Worm (Caenorhabditis elegans): ENCODE measurements around the gene W06A7.4.

The W06A7.4 gene

ce11 chrV:14855626-14856025 is 31.4 kb downstream of the W06A7.4 start (continued):
- peak; percentile 87 for TF ChIP-seq B0261.1 (tag; optimal IDR thresholded peaks at IDR 0.05)
- TF ChIP-seq madf-3 (GFP tag; IDR thresholded peaks at IDR 0.05), result 0 out of 2 replicates have a peak, but pooled peaks have one; percentile 78
- TF ChIP-seq snpc-3.4 (tag; optimal IDR thresholded peaks at IDR 0.05), result peak; percentile 79
- TF ChIP-seq ceh-58 (GFP tag; IDR thresholded peaks at IDR 0.05), result 0 out of 2 replicates have a peak, but pooled peaks have one; percentile 57
- no peak for TF ChIP-seq lag-1 (GFP tag; IDR thresholded peaks at IDR 0.05)
- TF ChIP-seq nhr-27 (tag; optimal IDR thresholded peaks at IDR 0.05), result peak; percentile 44
- TF ChIP-seq F23B12.7 (tag; optimal IDR thresholded peaks at IDR 0.05; ENCODE audit: insufficient read depth), result no peak
- TF ChIP-seq snpc-1.1 (tag; optimal IDR thresholded peaks at IDR 0.05; ENCODE audit: insufficient read depth), result peak; percentile 88
- peak; percentile 67 for TF ChIP-seq nhr-90 (tag; optimal IDR thresholded peaks at IDR 0.05)
- 0 out of 2 replicates have a peak, but pooled peaks have one; percentile 46 for TF ChIP-seq F39B2.1 (GFP tag; IDR thresholded peaks at IDR 0.05)
- peak; percentile 73 for TF ChIP-seq die-1 (tag; optimal IDR thresholded peaks at IDR 0.05)
- TF ChIP-seq ceh-91 (GFP tag; IDR thresholded peaks at IDR 0.05), result no peak
- peak; percentile 69 for TF ChIP-seq him-1 (tag; optimal IDR thresholded peaks at IDR 0.05)

- no peak for TF ChIP-seq hsf-1 (GFP tag; IDR thresholded peaks at IDR 0.05)
- no peak for TF ChIP-seq ekl-4 (GFP tag; IDR thresholded peaks at IDR 0.05)
- TF ChIP-seq F10E7.11 (tag; optimal IDR thresholded peaks at IDR 0.05), result no peak
- no peak for TF ChIP-seq dpl-1 (GFP tag; optimal IDR thresholded peaks at IDR 0.05)
- TF ChIP-seq bed-2 (GFP tag; IDR thresholded peaks at IDR 0.05), result no peak
- no peak for TF ChIP-seq lir-1 (GFP tag; conservative IDR thresholded peaks at IDR 0.05)
- no peak for TF ChIP-seq cebp-1 (GFP tag; IDR thresholded peaks at IDR 0.05)
- TF ChIP-seq cebp-1 (tag; optimal IDR thresholded peaks at IDR 0.05), result no peak
- TF ChIP-seq repo-1 (tag; optimal IDR thresholded peaks at IDR 0.05), result no peak
- no peak for TF ChIP-seq lag-1 (GFP tag; IDR thresholded peaks at IDR 0.05)
- TF ChIP-seq Y79H2A.3 (GFP tag; conservative IDR thresholded peaks at IDR 0.05), result no peak
- TF ChIP-seq sea-2 (GFP tag; IDR thresholded peaks at IDR 0.05), result no peak
- TF ChIP-seq aptf-3 (GFP tag; IDR thresholded peaks at IDR 0.05), result no peak
- TF ChIP-seq B0035.1 (tag; optimal IDR thresholded peaks at IDR 0.05), result no peak
- no peak for TF ChIP-seq snpc-3.4 (tag; optimal IDR thresholded peaks at IDR 0.05)
- TF ChIP-seq ceh-100 (GFP tag; IDR thresholded peaks at IDR 0.05), result no peak
- TF ChIP-seq pbrm-1 (GFP tag; IDR thresholded peaks at IDR 0.05), result no peak
- TF ChIP-seq lsl-1 (GFP tag; optimal IDR thresholded peaks at IDR 0.05), result no peak
- no peak for TF ChIP-seq hrde-1 (tag; optimal IDR thresholded peaks at IDR 0.05; ENCODE audit: borderline replicate concordance)
- no peak for TF ChIP-seq mcd-1 (GFP tag; IDR thresholded peaks at IDR 0.05)
Measured at ce11 chrV:14858503-14858902, 34.3 kb downstream of the W06A7.4 start, which contains the start of gene npr-13. npr-13 (minus strand) TSS chrV:14858603.

- TF ChIP-seq tlf-1 (GFP tag; optimal IDR thresholded peaks at IDR 0.05) (no peak), unc-130 (GFP tag; optimal IDR thresholded peaks at IDR 0.05) (no peak)
Measured at ce11 chrV:14859380-14859779, 35.2 kb downstream of the W06A7.4 start.

ce11 chrV:14868181-14868580 is 44.0 kb downstream of the W06A7.4 start, which contains the start of gene gcy-14:
gcy-14 (minus strand) TSS chrV:14868281.
- no peak for TF ChIP-seq Y79H2A.3 (GFP tag; conservative IDR thresholded peaks at IDR 0.05)
- no peak for TF ChIP-seq him-1 (tag; optimal IDR thresholded peaks at IDR 0.05)
- no peak for TF ChIP-seq lin-35 (GFP tag; optimal IDR thresholded peaks at IDR 0.05)
- TF ChIP-seq mes-4 (tag; optimal IDR thresholded peaks at IDR 0.05), result no peak
- no peak for TF ChIP-seq ztf-25 (GFP tag; IDR thresholded peaks at IDR 0.05)
- TF ChIP-seq madf-8 (GFP tag; conservative IDR thresholded peaks at IDR 0.05), result no peak
- no peak for TF ChIP-seq egrh-3 (GFP tag; IDR thresholded peaks at IDR 0.05)
- no peak for TF ChIP-seq nhr-120 (GFP tag; IDR thresholded peaks at IDR 0.05)
